Fruit fly (Drosophila melanogaster) whole organism, wandering third instar larva: ENCODE results near the gene crok.

Source experiments
- HLH106 ChIP-seq: fragments of 200-800 bp; optimal IDR thresholded peaks from 3 replicates; lab custom pipeline; 2019; ENCODE audit warnings: missing biosample characterization, mild to moderate bottlenecking, missing genetic modification characterization, moderate library complexity
- psq ChIP-seq: fragments of 200-800 bp; sonication (Bioruptor generic); optimal IDR thresholded peaks from 3 replicates; lab custom pipeline; 2017; ENCODE audit warnings: missing biosample characterization, mild to moderate bottlenecking, missing genetic modification characterization, moderate library complexity

DNA sequence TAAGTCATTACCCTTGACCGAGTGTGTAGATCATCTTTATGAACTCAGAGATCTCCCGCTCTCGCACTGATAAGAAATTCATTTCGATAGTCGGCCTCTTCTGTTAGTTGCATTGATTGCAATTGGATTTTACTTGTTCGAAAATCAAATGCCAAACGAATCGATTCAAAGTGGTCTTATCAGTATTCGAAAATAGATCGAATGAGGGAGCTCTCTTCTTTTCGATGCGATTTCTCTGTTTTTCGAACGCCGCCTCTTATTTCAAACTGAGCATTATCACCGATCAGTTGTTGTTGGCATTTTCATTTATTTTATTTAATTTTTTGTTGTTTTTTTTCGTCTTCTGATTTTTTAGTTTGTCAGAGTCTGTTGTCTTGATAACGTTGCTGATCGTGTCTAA, 28.2 kb downstream of the crok start:
- TF ChIP-seq HLH106 = no peak
- no peak for TF ChIP-seq psq (GFP tag; lab: Kevin White, UChicago)
